Fruit fly (Drosophila melanogaster) whole organism, embryonic: Measurements from ENCODE around the gene CG31752.

ENCODE experiments used
- Ada2b ChIP-seq: fragments of 200-800 bp; sonication (Bioruptor generic); IDR thresholded peaks from 2 replicates; pipeline ENCODE4 v1.3.6; 2022; ENCODE audit warnings: missing biosample characterization, missing genetic modification characterization
- Atf-2 ChIP-seq: fragments of 200-800 bp; sonication (Bioruptor generic); optimal IDR thresholded peaks from 2 replicates; lab custom pipeline; 2016; ENCODE audit warnings: missing biosample characterization, missing genetic modification characterization
- Blimp-1 ChIP-seq: fragments of 200-800 bp; sonication (Bioruptor generic); optimal IDR thresholded peaks from 3 replicates; lab custom pipeline; 2018; ENCODE audit warnings: missing biosample characterization, missing genetic modification characterization, mild to moderate bottlenecking, moderate library complexity, missing genetic modification reagents
- CG1024 ChIP-seq: fragments of 200-800 bp; sonication (Bioruptor generic); IDR thresholded peaks from 2 replicates; pipeline ENCODE4 v1.3.6; 2022; ENCODE audit warnings: missing biosample characterization, missing genetic modification characterization
- CG10959 ChIP-seq: fragments of 200-800 bp; sonication (Bioruptor generic); IDR thresholded peaks from 2 replicates; pipeline ENCODE4 v1.3.6; 2022; ENCODE audit warnings: missing biosample characterization, missing genetic modification characterization
- CG11696 ChIP-seq: fragments of 200-800 bp; sonication (Bioruptor generic); IDR thresholded peaks from 2 replicates; pipeline ENCODE4 v1.3.6; 2022; ENCODE audit warnings: missing biosample characterization, missing genetic modification characterization
- CG12299 ChIP-seq: fragments of 200-800 bp; sonication (Bioruptor generic); optimal IDR thresholded peaks from 2 replicates; lab custom pipeline; 2018; ENCODE audit warnings: missing biosample characterization, mild to moderate bottlenecking, missing genetic modification characterization
- CG13775 ChIP-seq: fragments of 200-800 bp; sonication (Bioruptor generic); optimal IDR thresholded peaks from 3 replicates; lab custom pipeline; 2017; ENCODE audit warnings: missing biosample characterization, mild to moderate bottlenecking, missing genetic modification characterization
- CG13894 ChIP-seq: fragments of 200-800 bp; sonication (Bioruptor generic); optimal IDR thresholded peaks from 3 replicates; lab custom pipeline; 2018; ENCODE audit warnings: missing biosample characterization, mild to moderate bottlenecking, missing genetic modification characterization, moderate library complexity
- CG14014 ChIP-seq: fragments of 200-800 bp; sonication (Bioruptor generic); IDR thresholded peaks from 2 replicates; pipeline ENCODE4 v1.3.6; 2022; ENCODE audit warnings: missing biosample characterization, missing genetic modification characterization
- CG14710 ChIP-seq: fragments of 200-800 bp; sonication (Bioruptor generic); optimal IDR thresholded peaks from 3 replicates; lab custom pipeline; 2019; ENCODE audit warnings: missing biosample characterization, mild to moderate bottlenecking, missing genetic modification characterization, moderate library complexity
- CG15011 ChIP-seq: fragments of 200-800 bp; sonication (Bioruptor generic); optimal IDR thresholded peaks from 3 replicates; lab custom pipeline; 2018; ENCODE audit warnings: missing biosample characterization, mild to moderate bottlenecking, missing genetic modification characterization
- CG16779 ChIP-seq: fragments of 200-800 bp; sonication (Bioruptor generic); IDR thresholded peaks from 2 replicates; pipeline ENCODE4 v1.3.6; 2022; ENCODE audit warnings: missing biosample characterization, missing genetic modification characterization
- CG17328 ChIP-seq: fragments of 200-800 bp; sonication (Bioruptor generic); IDR thresholded peaks from 2 replicates; pipeline ENCODE4 v1.3.6; 2022; ENCODE audit warnings: missing biosample characterization, missing genetic modification characterization
- CG32532 ChIP-seq: fragments of 200-800 bp; sonication (Bioruptor generic); IDR thresholded peaks from 2 replicates; pipeline ENCODE4 v1.3.6; 2022; ENCODE audit warnings: missing biosample characterization, missing genetic modification characterization
- CG6683 ChIP-seq: fragments of 200-800 bp; sonication (Bioruptor generic); optimal IDR thresholded peaks from 2 replicates; lab custom pipeline; 2017; ENCODE audit warnings: missing biosample characterization, mild to moderate bottlenecking, missing genetic modification characterization, missing genetic modification reagents
- CG9437 ChIP-seq: fragments of 200-800 bp; sonication (Bioruptor generic); optimal IDR thresholded peaks from 2 replicates; lab custom pipeline; 2018; ENCODE audit warnings: missing biosample characterization, mild to moderate bottlenecking, missing genetic modification characterization
- D19A ChIP-seq: fragments of 200-800 bp; optimal IDR thresholded peaks from 3 replicates; lab custom pipeline; 2019; ENCODE audit warnings: missing biosample characterization, mild to moderate bottlenecking, missing genetic modification characterization, moderate library complexity
- Dfd ChIP-seq, 2 experiments: fragments of >200 bp; optimal IDR thresholded peaks; 2 replicates each; lab custom pipeline; 2017; ENCODE audit warnings: missing biosample characterization in 2 of 2, missing genetic modification characterization in 2 of 2
- E2f1 ChIP-seq: fragments of 200-800 bp; sonication (Bioruptor generic); IDR thresholded peaks from 2 replicates; pipeline ENCODE4 v1.3.6; 2022; ENCODE audit warnings: missing biosample characterization, missing genetic modification characterization
- E2f2 ChIP-seq: fragments of 200-800 bp; sonication (Bioruptor generic); IDR thresholded peaks from 2 replicates; pipeline ENCODE4 v1.3.6; 2022; ENCODE audit warnings: missing biosample characterization, missing genetic modification characterization
- Eip74EF ChIP-seq, 2 experiments: fragments of 200-800 bp in 1 of 2; fragments of >200 bp in 1 of 2; sonication (Bioruptor generic) in 1 of 2; optimal IDR thresholded peaks; 2 replicates each; lab custom pipeline; 2017 to 2019; ENCODE audit warnings: missing biosample characterization in 2 of 2, missing genetic modification characterization in 2 of 2, mild to moderate bottlenecking in 1 of 2, moderate library complexity in 1 of 2
- Fer2 ChIP-seq: fragments of 200-800 bp; sonication (Bioruptor generic); optimal IDR thresholded peaks from 2 replicates; lab custom pipeline; 2018; ENCODE audit warnings: missing biosample characterization, mild to moderate bottlenecking, missing genetic modification characterization, moderate library complexity
- GATAe ChIP-seq: fragments of 200-800 bp; sonication (Bioruptor generic); conservative IDR thresholded peaks from 2 replicates; pipeline ENCODE4 v1.3.6; 2022; ENCODE audit warnings: missing biosample characterization, missing genetic modification characterization
- Meics ChIP-seq: fragments of 200-800 bp; sonication (Bioruptor generic); optimal IDR thresholded peaks from 2 replicates; lab custom pipeline; 2017; ENCODE audit warnings: missing biosample characterization, mild to moderate bottlenecking, missing genetic modification characterization
- NK7.1 ChIP-seq: fragments of 200-800 bp; sonication (Bioruptor generic); optimal IDR thresholded peaks from 3 replicates; lab custom pipeline; 2016; ENCODE audit warnings: missing biosample characterization, missing genetic modification characterization
- Sin3A ChIP-seq: fragments of >200 bp; optimal IDR thresholded peaks from 2 replicates; lab custom pipeline; 2018
- Sry-β ChIP-seq: fragments of 200-800 bp; sonication (Bioruptor generic); optimal IDR thresholded peaks from 2 replicates; lab custom pipeline; 2018; ENCODE audit warnings: missing biosample characterization, mild to moderate bottlenecking, missing genetic modification characterization, moderate library complexity
- ab ChIP-seq: fragments of 200-800 bp; sonication (Bioruptor generic); optimal IDR thresholded peaks from 2 replicates; lab custom pipeline; 2016; ENCODE audit warnings: missing biosample characterization, missing genetic modification characterization
- bcd ChIP-seq: fragments of 200-800 bp; sonication (Bioruptor generic); optimal IDR thresholded peaks from 2 replicates; lab custom pipeline; 2017; ENCODE audit warnings: missing biosample characterization, mild to moderate bottlenecking, missing genetic modification characterization
- chn ChIP-seq: fragments of 200-800 bp; sonication (Bioruptor generic); optimal IDR thresholded peaks from 2 replicates; lab custom pipeline; 2016; ENCODE audit warnings: missing biosample characterization, missing genetic modification characterization
- crc ChIP-seq: fragments of 200-800 bp; sonication (Bioruptor generic); optimal IDR thresholded peaks from 2 replicates; lab custom pipeline; 2016; ENCODE audit warnings: missing biosample characterization, missing genetic modification characterization
- da ChIP-seq: fragments of 200-800 bp; sonication (Bioruptor generic); optimal IDR thresholded peaks from 2 replicates; lab custom pipeline; 2016; ENCODE audit warnings: missing biosample characterization, missing genetic modification characterization
- exex ChIP-seq: fragments of 200-800 bp; sonication (Bioruptor generic); optimal IDR thresholded peaks from 4 replicates; lab custom pipeline; 2018; ENCODE audit warnings: missing biosample characterization, mild to moderate bottlenecking, missing genetic modification characterization, moderate library complexity
- ham ChIP-seq: fragments of 200-800 bp; sonication (Bioruptor generic); IDR thresholded peaks from 2 replicates; pipeline ENCODE4 v1.3.6; 2022; ENCODE audit warnings: missing biosample characterization, missing genetic modification characterization
- hkb ChIP-seq, 2 experiments: fragments of 200-800 bp in 1 of 2; fragments of >200 bp in 1 of 2; sonication (Bioruptor generic) in 1 of 2; IDR thresholded peaks in 1 of 2; optimal IDR thresholded peaks in 1 of 2; 2 replicates each; pipeline versions ENCODE4 v1.3.6 to Lab custom; 2017 to 2022; ENCODE audit warnings: missing biosample characterization in 1 of 2, missing genetic modification characterization in 1 of 2
- jigr1 ChIP-seq: fragments of 200-800 bp; sonication (Bioruptor generic); IDR thresholded peaks from 3 replicates; pipeline ENCODE4 v1.3.6; 2022; ENCODE audit warnings: missing biosample characterization, missing genetic modification characterization
- luna ChIP-seq: fragments of 200-800 bp; sonication (Bioruptor generic); optimal IDR thresholded peaks from 2 replicates; lab custom pipeline; 2016; ENCODE audit warnings: missing biosample characterization, missing genetic modification characterization
- phol ChIP-seq: fragments of 200-800 bp; sonication (Bioruptor generic); optimal IDR thresholded peaks from 3 replicates; lab custom pipeline; 2018; ENCODE audit warnings: missing biosample characterization, mild to moderate bottlenecking, missing genetic modification characterization, moderate library complexity
- pita ChIP-seq: fragments of 200-800 bp; sonication (Bioruptor generic); optimal IDR thresholded peaks from 2 replicates; lab custom pipeline; 2017; ENCODE audit warnings: missing biosample characterization, mild to moderate bottlenecking, missing genetic modification characterization
- prd ChIP-seq, 3 experiments: fragments of >200 bp in 2 of 3; fragments of 200-800 bp in 1 of 3; sonication (Bioruptor generic) in 1 of 3; optimal IDR thresholded peaks in 2 of 3; IDR thresholded peaks in 1 of 3; 2 replicates in 2 of 3; 3 replicates in 1 of 3; pipeline versions ENCODE4 v1.3.6 to Lab custom; 2017 to 2022; ENCODE audit warnings: missing biosample characterization in 1 of 3, missing genetic modification characterization in 1 of 3
- run ChIP-seq: fragments of 200-800 bp; sonication (Bioruptor generic); optimal IDR thresholded peaks from 3 replicates; lab custom pipeline; 2018; ENCODE audit warnings: missing biosample characterization, mild to moderate bottlenecking, missing genetic modification characterization
- sqz ChIP-seq: fragments of 200-800 bp; sonication (Bioruptor generic); optimal IDR thresholded peaks from 3 replicates; lab custom pipeline; 2018; ENCODE audit warnings: missing biosample characterization, mild to moderate bottlenecking, missing genetic modification characterization
- tna ChIP-seq: fragments of 200-800 bp; sonication (Bioruptor generic); IDR thresholded peaks from 2 replicates; pipeline ENCODE4 v1.3.6; 2022; ENCODE audit warnings: missing biosample characterization, missing genetic modification characterization; ENCODE audit not compliant: partially characterized antibody
- trem ChIP-seq: fragments of 200-800 bp; optimal IDR thresholded peaks from 3 replicates; lab custom pipeline; 2019; ENCODE audit warnings: missing biosample characterization, mild to moderate bottlenecking, missing genetic modification characterization, moderate library complexity
- z ChIP-seq: fragments of 200-800 bp; sonication (Bioruptor generic); IDR thresholded peaks from 3 replicates; pipeline ENCODE4 v1.3.6; 2022; ENCODE audit warnings: missing biosample characterization, missing genetic modification characterization
- zen ChIP-seq: fragments of 200-800 bp; sonication (Bioruptor generic); optimal IDR thresholded peaks from 3 replicates; lab custom pipeline; 2018; ENCODE audit warnings: missing biosample characterization, mild to moderate bottlenecking, missing genetic modification characterization, moderate library complexity

Gene CG31752

DNA sequence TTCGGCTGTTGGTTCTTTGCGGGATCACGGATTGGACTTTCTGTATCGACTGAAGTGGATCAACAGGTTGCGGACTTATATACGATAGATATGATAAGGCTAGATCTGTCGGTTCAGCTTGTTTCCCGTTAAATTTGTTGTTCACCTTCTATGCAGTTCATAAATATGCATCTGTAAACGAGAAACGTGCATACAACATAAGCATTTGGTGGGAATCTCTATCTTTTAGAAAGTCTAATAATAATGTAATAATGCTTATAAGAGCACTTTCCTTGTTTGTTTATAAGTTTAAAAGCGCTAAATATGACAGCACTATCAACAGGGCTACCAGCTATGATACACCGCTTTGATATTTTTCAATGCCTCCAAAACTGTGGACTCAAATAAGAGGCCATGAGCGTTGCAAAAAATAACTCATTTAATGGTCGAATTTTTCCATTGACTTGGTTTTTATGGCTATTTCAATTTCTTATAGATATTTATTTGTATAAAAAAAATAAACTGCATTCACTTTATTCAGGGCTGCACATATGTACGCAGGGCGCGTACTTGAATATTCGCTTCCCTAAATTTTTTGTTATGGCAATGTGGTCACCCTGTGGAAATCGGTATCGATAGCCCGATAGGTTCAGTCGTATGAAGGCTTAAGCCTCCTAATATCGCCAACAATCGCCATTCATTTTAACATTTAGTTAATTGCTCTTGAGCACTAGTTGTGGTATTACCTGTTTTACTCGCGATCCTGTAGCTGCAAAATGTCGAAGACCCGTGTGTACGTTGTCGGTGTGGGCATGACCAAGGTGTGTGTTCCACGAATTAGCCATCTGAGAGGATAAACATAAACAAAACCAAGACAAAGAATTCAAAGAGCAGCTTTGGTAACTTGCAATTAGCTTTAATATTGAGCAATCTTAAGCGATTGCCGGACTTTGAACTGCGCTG lies 10.3 kb downstream of the CG31752 start, which contains the start of the genes CG17597 and ScpX (continued):
- TF ChIP-seq exex (tag; lab: Kevin White, UChicago) (peak; percentile 26), tna (GFP tag; lab: Robert Waterston, UW) (peak; percentile 89), Fer2 (tag; lab: Kevin White, UChicago) (peak; percentile 26), Meics (peak; percentile 24), Ada2b (GFP tag; lab: Robert Waterston, UW) (peak; percentile 51), bcd (GFP tag; lab: Kevin White, UChicago) (peak; percentile 77), E2f2 (GFP tag; lab: Robert Waterston, UW) (peak; percentile 92), Dfd (GFP tag; optimal IDR thresholded peaks at IDR 0.05; lab: Kevin White, UChicago) (no peak), D19A (peak; percentile 26), run (no peak), z (GFP tag; lab: Robert Waterston, UW) (no peak), Atf-2 (GFP tag; lab: Kevin White, UChicago) (peak; percentile 42), pita (peak; percentile 33), Eip74EF (GFP tag; optimal IDR thresholded peaks at IDR 0.05; lab: Kevin White, UChicago) (no peak), CG15011 (GFP tag; lab: Kevin White, UChicago) (peak; percentile 39), E2f1 (peak; percentile 9; the same call in 1 of the 2 replicates), ab (peak; percentile 24), trem (peak; percentile 64), CG13894 (peak; percentile 57), Sin3A (lab: Kevin White, UChicago) (peak; percentile 71), da (peak; percentile 43), zen (tag; lab: Kevin White, UChicago) (peak; percentile 37), CG13775 (GFP tag; lab: Kevin White, UChicago) (peak; percentile 74), NK7.1 (GFP tag; lab: Kevin White, UChicago) (no peak), CG6683 (GFP tag; lab: Kevin White, UChicago) (no peak), CG16779 (no peak), phol (tag; lab: Kevin White, UChicago) (peak; percentile 67), Blimp-1 (GFP tag; lab: Kevin White, UChicago) (peak; percentile 64), CG14710 (tag; lab: Kevin White, UChicago) (peak; percentile 82), Sry-β (GFP tag; lab: Kevin White, UChicago) (peak; percentile 100), hkb (optimal IDR thresholded peaks at IDR 0.05; lab: Kevin White, UChicago) (no peak), hkb (GFP tag; IDR thresholded peaks at IDR 0.05; lab: Robert Waterston, UW) (no peak; the same call in 1 of the 2 replicates), CG9437 (GFP tag; lab: Kevin White, UChicago) (peak; percentile 56), jigr1 (no peak), crc (GFP tag; lab: Kevin White, UChicago) (peak; percentile 25), CG10959 (GFP tag; lab: Robert Waterston, UW) (no peak; the same call in 1 of the 2 replicates), sqz (GFP tag; lab: Kevin White, UChicago) (peak; percentile 51), prd (optimal IDR thresholded peaks at IDR 0.05; lab: Kevin White, UChicago) (no peak), prd (GFP tag; IDR thresholded peaks at IDR 0.05; lab: Robert Waterston, UW) (peak; percentile 69; the same call in 2 of the 3 replicates), CG14014 (GFP tag; lab: Robert Waterston, UW) (peak; percentile 53), CG17328 (GFP tag; lab: Robert Waterston, UW) (no peak; the same call in 1 of the 2 replicates), ham (no peak), CG1024 (GFP tag; lab: Robert Waterston, UW) (peak; percentile 23), luna (GFP tag; lab: Kevin White, UChicago) (no peak), CG12299 (tag; lab: Kevin White, UChicago) (peak; percentile 16), GATAe (GFP tag; lab: Robert Waterston, UW) (peak; percentile 80), chn (peak; percentile 72), CG32532 (GFP tag; lab: Robert Waterston, UW) (peak; percentile 47; the same call in 1 of the 2 replicates), CG11696 (GFP tag; lab: Robert Waterston, UW) (no peak)
